Worm (Caenorhabditis elegans) whole organism, L4 larva: ENCODE results near the gene F46E10.2.

Experiments used
- D1046.2 ChIP-seq: fragments of 200-800 bp; sonication (Bioruptor generic); IDR thresholded peaks from 2 replicates; pipeline ENCODE4 v1.3.6; 2022; ENCODE audit warnings: missing genetic modification characterization, missing compliant biosample characterization
- F10B5.3 ChIP-seq: sonication (generic microtip); optimal IDR thresholded peaks from 2 replicates; lab custom pipeline; 2016; ENCODE audit warnings: mild to moderate bottlenecking, missing genetic modification characterization, missing compliant biosample characterization
- F37D6.2 ChIP-seq: sonication (generic microtip); optimal IDR thresholded peaks from 2 replicates; lab custom pipeline; 2016; ENCODE audit warnings: mild to moderate bottlenecking, missing genetic modification characterization, missing compliant biosample characterization
- R02D3.7 ChIP-seq: fragments of 150-350 bp; sonication (generic microtip); optimal IDR thresholded peaks from 3 replicates; lab custom pipeline; 2014; ENCODE audit warnings: missing biosample characterization, missing genetic modification characterization
- T20F7.1 ChIP-seq: fragments of 200-800 bp; sonication (Bioruptor generic); optimal IDR thresholded peaks from 2 replicates; lab custom pipeline; 2018; ENCODE audit warnings: mild to moderate bottlenecking, missing genetic modification characterization, missing compliant biosample characterization
- T26A8.4 ChIP-seq: fragments of 200-800 bp; sonication (Bioruptor generic); IDR thresholded peaks from 2 replicates; pipeline ENCODE4 v1.3.6; 2022; ENCODE audit warnings: missing genetic modification characterization, missing compliant biosample characterization
- Y5F2A.4 ChIP-seq: fragments of 200-800 bp; sonication (Bioruptor generic); optimal IDR thresholded peaks from 2 replicates; lab custom pipeline; 2018; ENCODE audit warnings: mild to moderate bottlenecking, missing genetic modification characterization, missing compliant biosample characterization
- ama-1 ChIP-seq: fragments of 150-350 bp; optimal IDR thresholded peaks from 2 replicates; lab custom pipeline; 2014; ENCODE audit warnings: inconsistent platforms, mixed read lengths
- ceh-20 ChIP-seq: fragments of 200-800 bp; sonication (Bioruptor generic); IDR thresholded peaks from 2 replicates; pipeline ENCODE4 v1.3.6; 2022; ENCODE audit warnings: missing genetic modification reagents, missing genetic modification characterization, missing compliant biosample characterization
- ceh-32 ChIP-seq: sonication (generic microtip); optimal IDR thresholded peaks from 2 replicates; lab custom pipeline; 2016; ENCODE audit warnings: mild to moderate bottlenecking, missing genetic modification characterization, missing compliant biosample characterization; ENCODE audit not compliant: poor library complexity
- ceh-62 ChIP-seq: sonication (generic microtip); optimal IDR thresholded peaks from 2 replicates; lab custom pipeline; 2017; ENCODE audit warnings: missing biosample characterization, missing genetic modification characterization
- ceh-82 ChIP-seq: sonication (generic microtip); optimal IDR thresholded peaks from 2 replicates; lab custom pipeline; 2017; ENCODE audit warnings: missing biosample characterization, missing genetic modification characterization
- ces-1 ChIP-seq: fragments of 150-350 bp; sonication (generic microtip); optimal IDR thresholded peaks from 4 replicates; lab custom pipeline; 2014; ENCODE audit warnings: missing biosample characterization, missing genetic modification reagents, missing genetic modification characterization
- duxl-1 ChIP-seq: sonication (generic microtip); optimal IDR thresholded peaks from 2 replicates; lab custom pipeline; 2016; ENCODE audit warnings: mild to moderate bottlenecking, missing genetic modification characterization, moderate library complexity, missing compliant biosample characterization; ENCODE audit not compliant: poor library complexity
- fkh-10 ChIP-seq: fragments of 150-350 bp; optimal IDR thresholded peaks from 2 replicates; lab custom pipeline; 2014; ENCODE audit warnings: missing biosample characterization, missing genetic modification reagents, missing genetic modification characterization
- hlh-11 ChIP-seq: fragments of 200-800 bp; sonication (Bioruptor generic); optimal IDR thresholded peaks from 2 replicates; lab custom pipeline; 2018; ENCODE audit warnings: mild to moderate bottlenecking, missing genetic modification characterization, missing compliant biosample characterization
- hlh-30 ChIP-seq: sonication (generic microtip); optimal IDR thresholded peaks from 2 replicates; lab custom pipeline; 2017; ENCODE audit warnings: antibody characterized with exemption, mild to moderate bottlenecking, missing genetic modification characterization, missing compliant biosample characterization; ENCODE audit not compliant: insufficient read depth
- jun-1 ChIP-seq: fragments of 150-350 bp; optimal IDR thresholded peaks from 2 replicates; lab custom pipeline; 2014; ENCODE audit warnings: missing biosample characterization, missing genetic modification reagents, missing genetic modification characterization
- lim-7 ChIP-seq: fragments of 200-800 bp; sonication (Bioruptor generic); IDR thresholded peaks from 2 replicates; pipeline ENCODE4 v1.3.6; 2022; ENCODE audit warnings: missing genetic modification characterization, missing compliant biosample characterization
- lin-13 ChIP-seq: fragments of 150-350 bp; optimal IDR thresholded peaks from 2 replicates; lab custom pipeline; 2014; ENCODE audit warnings: missing biosample characterization, missing genetic modification reagents, missing genetic modification characterization
- lin-15B ChIP-seq: fragments of 150-350 bp; sonication (generic microtip); optimal IDR thresholded peaks from 3 replicates; lab custom pipeline; 2014; ENCODE audit warnings: missing biosample characterization, missing genetic modification characterization
- lin-38 ChIP-seq: fragments of 200-800 bp; sonication (Bioruptor generic); IDR thresholded peaks from 2 replicates; pipeline ENCODE4 v1.3.6; 2022; ENCODE audit warnings: missing genetic modification reagents, missing genetic modification characterization, missing compliant biosample characterization
- madf-9 ChIP-seq: fragments of 200-800 bp; sonication (Bioruptor generic); conservative IDR thresholded peaks from 2 replicates; pipeline ENCODE4 v1.3.6; 2022; ENCODE audit warnings: missing genetic modification reagents, missing genetic modification characterization, missing compliant biosample characterization
- mdt-29 ChIP-seq: fragments of 200-800 bp; sonication (Bioruptor generic); IDR thresholded peaks from 2 replicates; pipeline ENCODE4 v1.3.6; 2022; ENCODE audit warnings: missing genetic modification reagents, missing genetic modification characterization, missing compliant biosample characterization
- mep-1 ChIP-seq: fragments of 150-350 bp; sonication (generic microtip); optimal IDR thresholded peaks from 3 replicates; lab custom pipeline; 2014; ENCODE audit warnings: missing biosample characterization, missing genetic modification characterization
- mes-2 ChIP-seq: sonication (generic microtip); optimal IDR thresholded peaks from 2 replicates; lab custom pipeline; 2016; ENCODE audit warnings: missing genotype, mild to moderate bottlenecking, missing genetic modification characterization, missing compliant biosample characterization; ENCODE audit not compliant: poor library complexity, severe bottlenecking
- nhr-48 ChIP-seq: sonication (generic microtip); optimal IDR thresholded peaks from 2 replicates; lab custom pipeline; 2016; ENCODE audit warnings: mild to moderate bottlenecking, missing genetic modification characterization, missing compliant biosample characterization
- set-16 ChIP-seq: fragments of 200-800 bp; sonication (Bioruptor generic); IDR thresholded peaks from 2 replicates; pipeline ENCODE4 v1.3.6; 2022; ENCODE audit warnings: missing genetic modification reagents, missing genetic modification characterization, missing compliant biosample characterization
- snpc-1.2 ChIP-seq: fragments of 200-800 bp; sonication (Bioruptor generic); IDR thresholded peaks from 2 replicates; pipeline ENCODE4 v1.3.6; 2022; ENCODE audit warnings: missing genetic modification reagents, missing genetic modification characterization, missing compliant biosample characterization
- unc-130 ChIP-seq: sonication (generic microtip); optimal IDR thresholded peaks from 2 replicates; lab custom pipeline; 2016; ENCODE audit warnings: missing genetic modification reagents, missing genetic modification characterization, missing compliant biosample characterization
- unc-62 ChIP-seq, 3 experiments: fragments of 150-350 bp in 1 of 3; sonication (generic microtip); optimal IDR thresholded peaks in 2 of 3; peaks in 1 of 3; 1 replicate in 1 of 3; 2 replicates in 2 of 3; lab custom pipeline; 2014 to 2017; ENCODE audit warnings: missing biosample characterization in 3 of 3, missing genetic modification characterization in 3 of 3, missing genetic modification reagents in 3 of 3, missing genotype in 1 of 3
- vab-7 ChIP-seq: fragments of 200-800 bp; sonication (Bioruptor generic); IDR thresholded peaks from 2 replicates; pipeline ENCODE4 v1.3.6; 2022; ENCODE audit warnings: missing genetic modification reagents, missing genetic modification characterization, missing compliant biosample characterization
- zag-1 ChIP-seq: fragments of 150-350 bp; optimal IDR thresholded peaks from 2 replicates; lab custom pipeline; 2014; ENCODE audit warnings: missing biosample characterization, missing genetic modification characterization
- zfp-3 ChIP-seq: fragments of 200-800 bp; sonication (Bioruptor generic); conservative IDR thresholded peaks from 2 replicates; pipeline ENCODE4 v1.3.6; 2022; ENCODE audit warnings: missing genetic modification reagents, missing genetic modification characterization, missing compliant biosample characterization

F46E10.2 gene

DNA sequence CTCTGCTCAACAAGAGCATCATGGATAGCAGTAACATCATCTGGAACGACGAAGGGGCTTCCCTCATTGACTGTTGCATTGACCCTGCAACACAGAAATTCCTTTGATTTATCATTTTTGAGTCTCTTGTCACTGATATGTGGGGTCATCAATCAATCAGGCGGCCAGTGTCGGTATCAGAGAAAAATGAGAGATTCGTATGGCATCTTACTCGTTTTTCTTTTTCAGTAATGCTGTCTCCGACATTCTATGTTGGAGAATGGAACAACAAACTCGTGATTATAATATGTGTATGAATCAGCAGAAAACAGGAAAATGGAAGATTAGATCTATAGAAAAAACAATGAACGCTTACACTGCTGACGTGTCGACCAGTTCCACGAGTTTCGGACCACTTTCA, 17.1 kb upstream of the F46E10.2 start (continued):
- TF ChIP-seq madf-9 (GFP tag; lab: Robert Waterston, UW) (no peak), Y5F2A.4 (no peak), unc-130 (GFP tag; lab: Kevin White, UChicago) (no peak), ces-1 (no peak), vab-7 (GFP tag; lab: Robert Waterston, UW) (no peak), F37D6.2 (no peak), mes-2 (tag; lab: Kevin White, UChicago) (no peak), ceh-82 (tag; lab: Kevin White, UChicago) (no peak), T20F7.1 (GFP tag; lab: Kevin White, UChicago) (no peak), T26A8.4 (GFP tag; lab: Robert Waterston, UW) (no peak), zag-1 (tag; lab: Kevin White, UChicago) (no peak), hlh-30 (peak; percentile 35), lin-15B (tag; lab: Kevin White, UChicago) (no peak)

- TF ChIP-seq snpc-1.2 (GFP tag; lab: Robert Waterston, UW): no peak
- TF ChIP-seq mep-1 (tag; lab: Kevin White, UChicago): no peak
- no peak for TF ChIP-seq lin-15B (tag; lab: Kevin White, UChicago)
- TF ChIP-seq unc-62 (GFP tag; optimal IDR thresholded peaks at IDR 0.05 in 1 of 2; lab: Kevin White, UChicago): peak in 1 of 2 experiments; percentile 76
- no peak for TF ChIP-seq unc-62 (tag; optimal IDR thresholded peaks at IDR 0.05; lab: Kevin White, UChicago)
- TF ChIP-seq nhr-48 (tag; lab: Kevin White, UChicago): no peak
Observed at ce11 chrV:6504131-6504827, 16.0 kb upstream of the F46E10.2 start, which contains the start of gene moc-2. moc-2 (minus strand) TSS chrV:6504181.

ce11 chrV:6505339-6505811, 14.9 kb upstream of the F46E10.2 start, which contains the start of gene W01A11.7:
W01A11.7 (minus strand) TSS chrV:6505389.
- TF ChIP-seq jun-1 (tag; lab: Kevin White, UChicago) (no peak), ceh-20 (0 out of 2 replicates have a peak, but pooled peaks have one; percentile 34), nhr-48 (tag; lab: Kevin White, UChicago) (peak; percentile 10), lin-13 (GFP tag; lab: Kevin White, UChicago) (no peak), hlh-11 (tag; lab: Kevin White, UChicago) (peak; percentile 27), R02D3.7 (tag; lab: Kevin White, UChicago) (no peak), unc-62 (GFP tag; optimal IDR thresholded peaks at IDR 0.05 in 1 of 2; lab: Kevin White, UChicago) (peak in 1 of 2 experiments; percentile 65), unc-62 (tag; optimal IDR thresholded peaks at IDR 0.05; lab: Kevin White, UChicago) (no peak), F10B5.3 (tag; lab: Kevin White, UChicago) (no peak), fkh-10 (GFP tag; lab: Kevin White, UChicago) (no peak), mdt-29 (GFP tag; lab: Robert Waterston, UW) (no peak), hlh-30 (peak; percentile 70)

- TF ChIP-seq unc-62 (GFP tag; optimal IDR thresholded peaks at IDR 0.05 in 1 of 2; lab: Kevin White, UChicago): peak in 1 of 2 experiments; percentile 95
- TF ChIP-seq unc-62 (tag; optimal IDR thresholded peaks at IDR 0.05; lab: Kevin White, UChicago): no peak
- TF ChIP-seq ceh-32 (tag; lab: Kevin White, UChicago): no peak
Observed at ce11 chrV:6506238-6506956, 13.8 kb upstream of the F46E10.2 start.

- TF ChIP-seq ceh-82 (tag; lab: Kevin White, UChicago) (no peak), zfp-3 (GFP tag; lab: Robert Waterston, UW) (no peak), ama-1 (lab: Kevin White, UChicago) (no peak), set-16 (GFP tag; lab: Robert Waterston, UW) (no peak), lim-7 (GFP tag; lab: Robert Waterston, UW) (no peak), ceh-62 (tag; lab: Kevin White, UChicago) (no peak), duxl-1 (tag; lab: Kevin White, UChicago) (no peak), hlh-30 (no peak), lin-38 (GFP tag; lab: Robert Waterston, UW) (no peak), D1046.2 (GFP tag; lab: Robert Waterston, UW) (no peak)
Observed at ce11 chrV:6508703-6509102, 11.5 kb upstream of the F46E10.2 start, which contains the start of gene ubh-3. ubh-3 (minus strand) TSS chrV:6508803.
